Worm (Caenorhabditis elegans) whole organism, L4/young adult: ENCODE measurements around the gene Y46B2A.3.

Experiments used
- W03F9.2 ChIP-seq: fragments of 150-350 bp; optimal IDR thresholded peaks from 2 replicates; lab custom pipeline; 2014; ENCODE audit warnings: missing biosample characterization, missing genetic modification characterization
- dao-5 ChIP-seq: sonication (generic microtip); optimal IDR thresholded peaks from 2 replicates; lab custom pipeline; 2016; ENCODE audit warnings: missing genotype, missing genetic modification characterization, moderate library complexity, missing compliant biosample characterization
- him-1 ChIP-seq: sonication (generic microtip); optimal IDR thresholded peaks from 2 replicates; lab custom pipeline; 2016; ENCODE audit warnings: missing genotype, missing genetic modification reagents, missing genetic modification characterization, missing compliant biosample characterization

Y46B2A.3 gene

DNA sequence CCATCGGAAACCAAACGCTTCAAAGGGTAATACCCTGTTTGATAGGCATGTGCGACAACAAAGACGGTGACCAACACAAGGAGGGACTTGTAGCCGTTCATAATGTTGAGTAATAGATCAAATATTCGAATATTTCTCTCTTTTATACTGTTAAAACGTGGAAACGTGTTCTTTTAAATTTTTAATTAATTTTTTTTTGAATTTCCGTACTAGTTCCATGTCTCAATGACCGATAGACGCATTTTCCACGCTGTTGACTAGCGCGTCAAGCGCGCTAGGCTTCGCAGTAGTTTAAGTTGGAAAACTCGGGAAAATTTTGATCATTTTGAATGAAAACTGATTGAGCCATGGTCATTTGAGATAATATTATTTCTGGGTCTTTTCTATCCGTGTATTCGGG is at the start of gene Y46B2A.3:
Gene Y46B2A.3 (minus strand): TSS at position 101 of the 400 bp plus-strand sequence.
- no peak for TF ChIP-seq W03F9.2
- no peak for TF ChIP-seq him-1 (tag; lab: Kevin White, UChicago)
- TF ChIP-seq dao-5 (tag; lab: Kevin White, UChicago): no peak

DNA sequence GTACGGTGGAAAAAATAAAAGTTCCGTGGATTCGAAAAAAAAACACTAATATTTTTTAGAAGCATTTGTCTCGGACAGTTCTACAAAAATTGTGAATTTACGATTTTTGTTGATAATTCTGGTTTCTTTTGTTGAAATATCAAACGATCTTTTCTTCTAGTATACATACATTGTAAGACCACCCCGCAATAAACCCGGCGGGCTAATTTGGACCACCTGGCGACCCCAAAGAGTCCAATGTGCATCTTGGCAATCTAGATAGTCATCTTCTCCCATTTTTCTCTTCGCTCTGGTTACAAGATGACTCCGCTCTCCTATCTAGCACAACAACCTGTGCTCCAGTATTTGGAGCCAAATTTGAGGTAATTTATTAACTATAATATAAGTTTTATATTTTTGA is 49.1 kb upstream of the Y46B2A.3 start, which contains the start of gene fbxc-29:
Gene fbxc-29 (plus strand): TSS at position 301 of the 400 bp plus-strand sequence.
- TF ChIP-seq him-1 (tag; lab: Kevin White, UChicago) (no peak), dao-5 (tag; lab: Kevin White, UChicago) (no peak), W03F9.2 (no peak)

DNA sequence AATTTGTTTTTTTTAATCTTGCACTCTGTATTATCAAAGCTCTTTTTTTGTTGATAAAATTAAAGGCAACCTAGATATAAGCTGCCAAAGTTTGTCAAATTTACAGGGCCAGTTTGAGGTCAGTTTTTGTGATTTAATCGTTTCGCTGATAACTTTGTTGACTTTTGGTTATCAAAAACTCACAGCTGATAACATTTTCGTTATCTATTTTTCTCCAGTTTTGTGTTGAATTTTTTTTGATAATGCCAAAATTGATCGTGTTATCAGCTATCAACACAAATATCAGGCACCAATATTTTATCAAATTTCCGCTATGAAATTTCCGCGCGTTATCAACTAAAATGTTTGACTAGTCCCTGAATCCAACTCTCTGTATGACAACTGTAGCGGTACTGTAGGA is 48.5 kb upstream of the Y46B2A.3 start:
- TF ChIP-seq him-1 (tag; lab: Kevin White, UChicago) (no peak), dao-5 (tag; lab: Kevin White, UChicago) (no peak), W03F9.2 (no peak)

DNA sequence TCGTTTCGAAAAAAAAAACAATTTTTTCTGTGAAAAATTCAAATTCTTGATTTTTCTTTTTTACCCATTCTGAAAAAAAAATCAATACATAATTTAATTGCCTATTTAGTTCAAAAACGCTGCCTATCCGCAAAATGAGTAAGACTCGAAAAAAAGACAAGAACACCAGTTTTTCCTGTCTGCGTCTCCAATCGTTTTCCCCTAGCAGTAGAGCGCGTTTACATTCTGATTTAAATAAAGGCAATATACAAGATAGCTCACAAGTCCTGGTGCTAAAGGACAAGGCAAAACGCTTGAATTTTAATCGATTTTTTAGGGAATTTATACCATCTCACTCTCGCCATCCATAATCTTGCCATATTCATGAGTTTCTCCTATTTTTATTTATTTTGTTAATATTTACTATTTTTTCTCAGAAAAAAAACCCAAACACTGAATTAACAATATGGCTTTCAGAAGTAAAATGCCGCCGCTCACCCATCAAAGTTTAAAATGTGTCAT is 46.6 kb upstream of the Y46B2A.3 start, which contains the start of gene fbxc-33:
Gene fbxc-33 (plus strand): TSS at position 451 of the 501 bp plus-strand sequence.
- TF ChIP-seq dao-5 (tag; lab: Kevin White, UChicago) (no peak), him-1 (tag; lab: Kevin White, UChicago) (no peak), W03F9.2 (no peak)

DNA sequence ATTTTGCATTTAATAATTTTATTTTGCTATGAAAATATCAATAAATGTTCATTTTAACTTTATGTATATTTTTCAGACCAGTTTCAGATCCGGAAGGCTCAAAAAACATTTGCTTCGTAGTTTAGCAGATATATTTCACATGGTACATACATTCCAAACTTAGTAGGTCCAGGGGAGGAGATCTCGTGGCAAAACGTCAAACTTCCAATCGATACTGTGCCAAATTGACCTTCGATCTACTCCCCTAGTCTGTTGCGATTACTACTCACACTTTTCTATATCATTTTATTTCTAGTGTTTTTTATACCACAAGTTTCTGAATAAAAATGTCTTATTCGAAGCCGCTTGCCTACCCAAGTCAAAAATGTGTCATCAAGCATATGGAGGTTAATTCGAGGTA is 45.0 kb upstream of the Y46B2A.3 start, which contains the start of gene fbxc-31:
Gene fbxc-31 (plus strand): TSS at position 301 of the 400 bp plus-strand sequence.
- TF ChIP-seq him-1 (tag; lab: Kevin White, UChicago): no peak
- no peak for TF ChIP-seq dao-5 (tag; lab: Kevin White, UChicago)
- TF ChIP-seq W03F9.2: no peak

DNA sequence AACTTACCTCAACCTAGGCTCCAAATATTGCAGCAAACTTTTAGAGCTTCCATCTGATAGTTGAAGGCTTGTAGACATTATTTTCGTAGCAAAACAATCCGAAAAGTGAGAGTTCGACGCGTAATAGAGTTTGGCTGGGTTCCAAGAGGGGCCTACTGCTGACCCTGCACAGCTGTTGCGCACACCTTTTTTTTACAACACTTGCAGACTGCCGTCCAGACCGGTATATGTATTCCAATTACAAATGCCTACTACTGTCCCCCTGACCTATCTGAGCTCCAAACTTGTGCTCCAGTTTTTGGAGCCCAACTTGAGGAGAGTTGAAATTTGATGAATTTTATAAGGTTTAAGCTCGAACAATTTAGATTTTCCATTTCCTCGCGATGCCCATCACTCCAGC is 42.9 kb upstream of the Y46B2A.3 start, which contains the start of the genes fbxc-24 and fbxc-27:
Gene fbxc-24 (minus strand): TSS at position 101 of the 400 bp plus-strand sequence.
Gene fbxc-27 (plus strand): TSS at position 216 of the 400 bp plus-strand sequence.
- TF ChIP-seq dao-5 (tag; lab: Kevin White, UChicago) (no peak), W03F9.2 (no peak), him-1 (tag; lab: Kevin White, UChicago) (no peak)

DNA sequence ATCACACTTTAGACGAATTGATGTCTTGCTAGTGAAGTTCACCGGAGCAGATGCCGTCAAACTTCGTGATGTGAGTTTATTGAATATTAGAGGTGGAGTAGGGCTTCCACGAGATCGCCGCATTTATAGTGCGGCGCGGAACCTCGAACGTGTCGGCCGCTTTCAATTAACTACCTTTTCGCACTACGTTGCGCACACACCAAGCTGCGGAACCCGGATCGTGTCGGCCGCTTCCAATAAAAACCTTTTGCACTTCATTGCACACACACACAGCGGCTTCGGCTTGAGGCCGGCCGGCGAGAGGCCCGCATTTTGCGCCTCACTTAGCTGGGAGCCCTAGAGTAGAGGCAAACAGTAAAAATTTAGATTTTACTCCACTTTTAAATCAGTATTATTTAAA is 38.6 kb upstream of the Y46B2A.3 start:
- TF ChIP-seq him-1 (tag; lab: Kevin White, UChicago): no peak
- no peak for TF ChIP-seq W03F9.2
- no peak for TF ChIP-seq dao-5 (tag; lab: Kevin White, UChicago)

DNA sequence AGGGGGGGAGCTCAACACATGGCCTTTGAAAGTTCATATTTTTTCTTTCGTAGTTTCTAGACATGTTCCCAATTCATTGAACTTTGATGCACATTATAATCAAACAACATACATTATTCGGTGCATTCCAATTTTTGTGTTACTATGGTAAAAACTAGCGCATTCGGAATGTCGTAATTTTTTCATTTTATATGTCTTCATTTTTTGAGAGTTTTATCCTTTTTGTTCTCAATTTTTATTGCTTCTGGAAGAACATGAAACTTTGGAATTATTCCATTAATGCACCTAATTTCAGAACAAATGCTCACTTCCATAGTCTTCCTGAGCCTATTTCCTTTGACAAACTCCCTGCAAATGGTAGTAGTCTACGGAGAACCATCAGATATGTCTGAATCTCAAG is 34.9 kb upstream of the Y46B2A.3 start, which contains the start of gene T07D3.2:
Gene T07D3.2 (plus strand): TSS at position 301 of the 400 bp plus-strand sequence.
- TF ChIP-seq dao-5 (tag; lab: Kevin White, UChicago) (no peak), W03F9.2 (no peak), him-1 (tag; lab: Kevin White, UChicago) (no peak)

DNA sequence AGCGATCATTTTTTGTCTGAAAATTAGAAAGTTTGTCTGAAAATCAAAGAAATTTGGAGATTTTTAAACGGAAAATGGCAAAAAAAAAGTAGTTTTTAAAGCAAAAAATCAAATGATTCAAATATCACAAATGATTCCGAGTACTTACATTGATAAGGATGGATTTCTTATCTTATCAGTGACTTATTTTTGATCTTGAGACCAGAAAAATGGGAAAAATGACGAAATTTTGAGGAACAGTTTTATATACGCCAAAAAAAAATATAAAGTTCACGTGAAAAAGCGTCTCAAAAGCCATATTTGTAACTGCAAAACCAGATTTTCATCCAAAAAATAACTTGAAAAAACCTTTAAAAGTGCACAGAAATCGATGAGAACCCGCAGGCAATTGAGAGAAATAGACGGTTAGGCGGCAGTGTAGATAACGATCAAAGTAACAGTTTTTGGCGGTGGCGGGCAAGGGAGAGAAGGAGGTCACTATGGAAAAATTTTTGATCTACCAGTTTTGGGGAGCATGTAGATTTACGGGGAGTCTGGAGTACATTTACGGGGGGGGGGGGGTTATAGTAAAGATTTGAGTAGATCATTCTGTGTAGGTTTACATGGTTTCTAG is 34.1 kb upstream of the Y46B2A.3 start, which contains the start of gene T07D3.9:
Gene T07D3.9 (minus strand): TSS at position 194 of the 613 bp plus-strand sequence.
- TF ChIP-seq dao-5 (tag; lab: Kevin White, UChicago): no peak
- no peak for TF ChIP-seq W03F9.2
- TF ChIP-seq him-1 (tag; lab: Kevin White, UChicago): no peak

DNA sequence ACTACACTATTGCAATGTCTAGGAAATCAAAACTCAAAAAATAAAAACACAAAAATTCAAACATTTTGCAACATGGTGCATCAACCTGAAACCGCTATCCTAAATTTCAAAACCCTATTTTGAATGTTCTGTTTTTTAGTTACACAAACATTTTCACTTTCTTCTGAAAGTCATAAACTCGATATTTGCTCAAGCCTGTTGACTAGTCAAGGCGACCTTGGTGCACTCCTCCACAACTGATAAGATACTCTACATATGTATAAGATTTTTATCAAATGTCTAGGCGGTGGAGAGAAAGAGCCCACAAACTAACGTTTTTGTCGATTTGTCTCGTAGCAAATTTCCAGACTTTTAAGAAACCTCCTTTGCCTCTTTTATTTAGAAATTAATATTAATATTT is 21.3 kb upstream of the Y46B2A.3 start, which contains the start of gene T07D3.4:
Gene T07D3.4 (plus strand): TSS at position 286 of the 400 bp plus-strand sequence.
- TF ChIP-seq dao-5 (tag; lab: Kevin White, UChicago) (no peak), him-1 (tag; lab: Kevin White, UChicago) (no peak), W03F9.2 (no peak)

DNA sequence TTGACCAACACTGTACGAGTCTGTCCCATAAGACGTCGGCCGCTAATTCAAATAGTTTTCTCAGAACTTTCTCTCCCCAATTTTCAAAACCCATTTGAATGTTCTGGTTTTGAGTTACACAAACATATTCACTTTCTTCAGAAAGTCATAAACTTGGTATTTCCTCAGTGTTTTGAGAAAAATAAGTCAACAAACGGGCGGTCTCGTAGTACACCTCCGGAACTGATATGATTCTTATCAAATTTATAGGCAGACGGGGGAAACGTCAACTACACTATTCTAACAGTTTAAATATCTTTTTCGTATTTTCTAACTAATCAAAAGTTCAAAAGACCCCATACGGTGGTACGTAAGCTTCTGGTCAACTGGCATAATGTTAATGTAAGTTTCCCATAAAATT is 17.5 kb upstream of the Y46B2A.3 start:
- no peak for TF ChIP-seq him-1 (tag; lab: Kevin White, UChicago)
- TF ChIP-seq dao-5 (tag; lab: Kevin White, UChicago): no peak
- TF ChIP-seq W03F9.2: no peak

DNA sequence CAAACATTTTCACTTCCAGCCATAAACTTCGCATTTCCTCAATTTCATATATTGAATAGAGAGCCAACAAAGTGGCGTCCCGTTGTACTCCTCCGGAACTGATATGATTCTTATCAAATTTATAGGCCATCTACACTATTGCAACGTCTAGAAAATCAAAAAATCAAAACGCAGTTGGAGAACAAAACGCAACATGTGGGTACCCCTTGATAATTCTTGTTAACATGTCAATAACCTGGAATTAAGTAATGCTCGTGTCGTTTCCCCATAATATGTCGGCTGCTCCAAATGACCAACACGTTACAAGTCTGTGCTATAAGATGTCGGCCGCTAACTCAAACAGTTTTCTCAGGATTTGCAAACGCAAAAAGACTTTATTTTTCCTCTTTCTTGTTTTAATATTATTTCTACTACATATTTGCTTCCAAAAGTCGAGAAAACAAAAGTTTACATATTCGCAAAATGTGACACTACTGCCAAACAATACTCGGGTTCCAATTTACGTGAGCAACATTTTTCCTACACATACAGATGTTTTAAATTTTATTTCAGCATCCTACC is 14.0 kb upstream of the Y46B2A.3 start:
- TF ChIP-seq him-1 (tag; lab: Kevin White, UChicago) (no peak), W03F9.2 (no peak)

DNA sequence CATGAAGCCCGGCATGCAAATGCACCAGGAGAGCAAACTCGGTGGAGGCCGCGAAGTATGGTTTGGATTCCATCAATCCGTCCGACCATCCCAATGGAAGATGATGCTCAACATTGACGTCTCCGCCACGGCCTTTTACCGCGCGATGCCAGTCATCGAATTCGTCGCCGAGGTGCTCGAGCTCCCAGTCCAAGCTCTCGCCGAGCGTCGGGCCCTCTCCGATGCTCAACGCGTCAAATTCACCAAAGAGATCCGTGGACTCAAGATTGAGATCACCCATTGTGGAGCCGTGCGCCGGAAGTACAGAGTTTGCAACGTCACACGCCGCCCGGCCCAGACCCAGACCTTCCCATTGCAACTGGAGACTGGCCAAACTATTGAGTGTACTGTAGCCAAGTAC is 9.0 kb upstream of the Y46B2A.3 start:
- no peak for TF ChIP-seq W03F9.2
- TF ChIP-seq dao-5 (tag; lab: Kevin White, UChicago): no peak
- TF ChIP-seq him-1 (tag; lab: Kevin White, UChicago): no peak
